Worm (Caenorhabditis elegans) whole organism, mixed stage, embryonic: ENCODE results near the gene ZK809.5.

ENCODE experiments used
- M03D4.4 ChIP-seq: sonication (generic microtip); optimal IDR thresholded peaks from 2 replicates; lab custom pipeline; 2017; ENCODE audit warnings: mild to moderate bottlenecking, missing genetic modification characterization, missing compliant biosample characterization
- bed-3 ChIP-seq: fragments of 200-800 bp; sonication (Bioruptor generic); optimal IDR thresholded peaks from 3 replicates; lab custom pipeline; 2018; ENCODE audit warnings: mild to moderate bottlenecking, missing genetic modification characterization, moderate library complexity, missing compliant biosample characterization
- ceh-39 ChIP-seq: fragments of 150-350 bp; optimal IDR thresholded peaks from 2 replicates; lab custom pipeline; 2014; ENCODE audit warnings: missing biosample characterization, missing genetic modification characterization
- ceh-43 ChIP-seq: fragments of 200-800 bp; sonication (Bioruptor generic); optimal IDR thresholded peaks from 2 replicates; lab custom pipeline; 2018; ENCODE audit warnings: mild to moderate bottlenecking, missing genetic modification characterization, moderate library complexity, missing compliant biosample characterization
- ceh-83 ChIP-seq: fragments of 200-800 bp; sonication (Bioruptor generic); optimal IDR thresholded peaks from 2 replicates; lab custom pipeline; 2018; ENCODE audit warnings: mild to moderate bottlenecking, missing genetic modification characterization, missing compliant biosample characterization
- ces-1 ChIP-seq: fragments of 150-350 bp; optimal IDR thresholded peaks from 2 replicates; lab custom pipeline; 2014; ENCODE audit warnings: missing biosample characterization, missing genetic modification reagents, missing genetic modification characterization
- cnd-1 ChIP-seq: fragments of 200-800 bp; sonication (Bioruptor generic); optimal IDR thresholded peaks from 2 replicates; lab custom pipeline; 2018; ENCODE audit warnings: mild to moderate bottlenecking, missing genetic modification characterization, missing compliant biosample characterization
- drap-1 ChIP-seq: fragments of 200-800 bp; sonication (Bioruptor generic); optimal IDR thresholded peaks from 3 replicates; lab custom pipeline; 2018; ENCODE audit warnings: mild to moderate bottlenecking, missing genetic modification characterization, missing compliant biosample characterization
- elt-1 ChIP-seq: sonication (generic microtip); optimal IDR thresholded peaks from 2 replicates; lab custom pipeline; 2017; ENCODE audit warnings: missing genetic modification characterization, mild to moderate bottlenecking, missing compliant biosample characterization, antibody characterized with exemption, moderate library complexity, borderline replicate concordance; ENCODE audit not compliant: insufficient read depth
- elt-3 ChIP-seq: fragments of 150-350 bp; optimal IDR thresholded peaks from 2 replicates; lab custom pipeline; 2014; ENCODE audit warnings: missing biosample characterization, missing genetic modification characterization
- ham-2 ChIP-seq: fragments of 200-800 bp; sonication (Bioruptor generic); optimal IDR thresholded peaks from 2 replicates; lab custom pipeline; 2018; ENCODE audit warnings: mild to moderate bottlenecking, missing genetic modification characterization, missing compliant biosample characterization
- hlh-1 ChIP-seq: fragments of 150-350 bp; optimal IDR thresholded peaks from 2 replicates; lab custom pipeline; 2014; ENCODE audit warnings: missing biosample characterization, missing genetic modification reagents, missing genetic modification characterization
- lsy-2 ChIP-seq: fragments of 150-350 bp; optimal IDR thresholded peaks from 2 replicates; lab custom pipeline; 2014; ENCODE audit warnings: missing biosample characterization, missing genetic modification characterization
- mep-1 ChIP-seq: fragments of 150-350 bp; optimal IDR thresholded peaks from 2 replicates; lab custom pipeline; 2017; ENCODE audit warnings: missing biosample characterization, missing genetic modification reagents, missing genetic modification characterization, inconsistent platforms
- mls-2 ChIP-seq: sonication (generic microtip); optimal IDR thresholded peaks from 2 replicates; lab custom pipeline; 2016; ENCODE audit warnings: mild to moderate bottlenecking, missing genetic modification characterization, moderate library complexity, missing compliant biosample characterization
- nhr-12 ChIP-seq: fragments of 150-350 bp; optimal IDR thresholded peaks from 2 replicates; lab custom pipeline; 2014; ENCODE audit warnings: missing biosample characterization, missing genetic modification characterization
- nhr-2 ChIP-seq: fragments of 150-350 bp; optimal IDR thresholded peaks from 2 replicates; lab custom pipeline; 2014; ENCODE audit warnings: missing biosample characterization, missing genetic modification characterization
- nhr-237 ChIP-seq: fragments of 150-350 bp; optimal IDR thresholded peaks from 2 replicates; lab custom pipeline; 2014; ENCODE audit warnings: missing biosample characterization, missing genetic modification characterization
- nhr-28 ChIP-seq: fragments of 150-350 bp; optimal IDR thresholded peaks from 2 replicates; lab custom pipeline; 2014; ENCODE audit warnings: missing biosample characterization, missing genetic modification characterization
- pha-4 ChIP-seq: fragments of 150-350 bp; optimal IDR thresholded peaks from 2 replicates; lab custom pipeline; 2018; ENCODE audit warnings: missing biosample characterization, missing genetic modification reagents, missing genetic modification characterization
- sem-2 ChIP-seq: fragments of 200-800 bp; sonication (Bioruptor generic); optimal IDR thresholded peaks from 2 replicates; lab custom pipeline; 2018; ENCODE audit warnings: mild to moderate bottlenecking, missing genetic modification characterization, missing compliant biosample characterization
- snpc-4 ChIP-seq: fragments of 150-350 bp; optimal IDR thresholded peaks from 2 replicates; lab custom pipeline; 2014; ENCODE audit warnings: missing biosample characterization, missing genetic modification characterization
- sptf-1 ChIP-seq: sonication (generic microtip); optimal IDR thresholded peaks from 2 replicates; lab custom pipeline; 2017; ENCODE audit warnings: mild to moderate bottlenecking, missing genetic modification characterization, moderate library complexity, missing compliant biosample characterization
- tbx-8 ChIP-seq: fragments of 200-800 bp; sonication (Bioruptor generic); optimal IDR thresholded peaks from 2 replicates; lab custom pipeline; 2018; ENCODE audit warnings: mild to moderate bottlenecking, missing genetic modification characterization, moderate library complexity, missing compliant biosample characterization
- unc-120 ChIP-seq: sonication (generic microtip); optimal IDR thresholded peaks from 2 replicates; lab custom pipeline; 2017; ENCODE audit warnings: missing genetic modification characterization, missing compliant biosample characterization; ENCODE audit not compliant: poor library complexity, severe bottlenecking
- unc-39 ChIP-seq: fragments of 150-350 bp; optimal IDR thresholded peaks from 2 replicates; lab custom pipeline; 2014; ENCODE audit warnings: missing biosample characterization, missing genetic modification characterization
- unc-62 ChIP-seq: fragments of 150-350 bp; optimal IDR thresholded peaks from 2 replicates; lab custom pipeline; 2014; ENCODE audit warnings: missing biosample characterization, missing genetic modification reagents, missing genetic modification characterization
- ztf-11 ChIP-seq: fragments of 150-350 bp; optimal IDR thresholded peaks from 2 replicates; lab custom pipeline; 2014; ENCODE audit warnings: missing biosample characterization, missing genetic modification characterization

Gene ZK809.5

ce11 chrIV:11625482-11625881 lies 31.0 kb upstream of the ZK809.5 start, which contains the start of gene lys-5:
Gene lys-5 (minus strand): TSS chrIV:11625582.
- TF ChIP-seq sem-2 (GFP tag; lab: Kevin White, UChicago) (no peak), ham-2 (GFP tag; lab: Kevin White, UChicago) (no peak), snpc-4 (tag; lab: Kevin White, UChicago) (no peak), ces-1 (GFP tag; lab: Kevin White, UChicago) (no peak), unc-39 (tag; lab: Kevin White, UChicago) (no peak), M03D4.4 (tag; lab: Kevin White, UChicago) (no peak), unc-120 (tag; lab: Kevin White, UChicago) (no peak), mls-2 (tag; lab: Kevin White, UChicago) (no peak), mep-1 (tag; lab: Kevin White, UChicago) (no peak), unc-62 (GFP tag; lab: Kevin White, UChicago) (no peak), nhr-237 (tag; lab: Kevin White, UChicago) (no peak), ceh-43 (GFP tag; lab: Kevin White, UChicago) (no peak), elt-3 (tag; lab: Kevin White, UChicago) (no peak), bed-3 (GFP tag; lab: Kevin White, UChicago) (no peak), nhr-2 (tag; lab: Kevin White, UChicago) (no peak), nhr-12 (tag; lab: Kevin White, UChicago) (no peak)
- TF ChIP-seq, all 35 proteins: peak for 0

ce11 chrIV:11627847-11628246 lies 28.7 kb upstream of the ZK809.5 start, which contains the start of gene lys-6:
Gene lys-6 (minus strand): TSS chrIV:11627947.
- no peak for TF ChIP-seq nhr-12 (tag; lab: Kevin White, UChicago)
- TF ChIP-seq ztf-11 (tag; lab: Kevin White, UChicago), result no peak
- TF ChIP-seq nhr-2 (tag; lab: Kevin White, UChicago), result no peak
- no peak for TF ChIP-seq snpc-4 (tag; lab: Kevin White, UChicago)
- TF ChIP-seq sem-2 (GFP tag; lab: Kevin White, UChicago), result no peak
- TF ChIP-seq pha-4 (tag; lab: Kevin White, UChicago), result no peak
- no peak for TF ChIP-seq elt-3 (tag; lab: Kevin White, UChicago)
- TF ChIP-seq sptf-1, result no peak

ce11 chrIV:11631750-11632149 lies 24.8 kb upstream of the ZK809.5 start, which contains the start of gene F58B3.4:
Gene F58B3.4 (minus strand): TSS chrIV:11631850.
- TF ChIP-seq nhr-12 (tag; lab: Kevin White, UChicago) (no peak), lsy-2 (tag; lab: Kevin White, UChicago) (no peak), tbx-8 (no peak), elt-3 (tag; lab: Kevin White, UChicago) (no peak), nhr-28 (no peak), bed-3 (GFP tag; lab: Kevin White, UChicago) (no peak), elt-1 (tag; lab: Kevin White, UChicago) (no peak), sptf-1 (no peak), hlh-1 (tag; lab: Kevin White, UChicago) (no peak), drap-1 (GFP tag; lab: Kevin White, UChicago) (no peak), cnd-1 (tag; lab: Kevin White, UChicago) (no peak), sem-2 (GFP tag; lab: Kevin White, UChicago) (no peak)
- TF ChIP-seq, all 35 proteins: peak for 0

- no peak for TF ChIP-seq ham-2 (GFP tag; lab: Kevin White, UChicago)
- peak; percentile 65 for TF ChIP-seq ces-1 (GFP tag; lab: Kevin White, UChicago)
- TF ChIP-seq unc-120 (tag; lab: Kevin White, UChicago), result peak; percentile 3
- no peak for TF ChIP-seq unc-62 (GFP tag; lab: Kevin White, UChicago)
- no peak for TF ChIP-seq ceh-83
- peak; percentile 60 for TF ChIP-seq lsy-2 (tag; lab: Kevin White, UChicago)
- TF ChIP-seq sptf-1, result peak; percentile 50
- peak; percentile 20 for TF ChIP-seq pha-4 (tag; lab: Kevin White, UChicago)
- TF ChIP-seq mep-1 (tag; lab: Kevin White, UChicago), result peak; percentile 17
- TF ChIP-seq ceh-39 (tag; lab: Kevin White, UChicago), result peak; percentile 66
- TF ChIP-seq nhr-237 (tag; lab: Kevin White, UChicago), result peak; percentile 88
Measured at ce11 chrIV:11635437-11636408, 20.8 kb upstream of the ZK809.5 start, which contains the start of gene mars-1. Gene mars-1 (minus strand): TSS chrIV:11635487.
